Fruit fly (Drosophila melanogaster): ENCODE measurements around the gene CG13358.

dm6 chrX:771431-772064, 33.2 kb downstream of the CG13358 start:
- TF ChIP-seq insv (optimal IDR thresholded peaks at IDR 0.05) (no peak), Sin3A (optimal IDR thresholded peaks at IDR 0.05) (no peak), h (optimal IDR thresholded peaks at IDR 0.05) (no peak), ttk (optimal IDR thresholded peaks at IDR 0.05) (no peak), psq (optimal IDR thresholded peaks at IDR 0.05) (no peak)

Data from Kc167 (cell line).